Worm (Caenorhabditis elegans): ENCODE data around the gene C06E2.9.

DNA sequence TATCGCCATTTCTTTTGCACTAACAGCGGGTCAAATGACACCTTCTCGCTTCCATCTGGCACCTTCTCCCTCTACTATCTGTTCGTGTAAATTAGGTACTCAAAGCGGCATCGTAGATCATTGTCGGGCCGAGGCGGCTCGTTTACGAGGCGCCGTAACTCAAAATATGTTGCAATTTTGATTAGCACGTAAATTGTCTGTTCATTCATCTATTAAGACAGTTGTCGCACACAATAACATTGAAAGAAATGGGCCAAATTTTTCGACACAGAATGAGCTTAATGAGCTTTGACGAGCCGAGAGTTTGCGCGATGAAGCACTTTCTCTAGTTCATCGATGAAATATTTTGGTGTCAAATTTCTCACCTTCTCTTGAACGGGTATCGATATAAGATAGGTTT lies 41.9 kb downstream of the C06E2.9 start:
- TF ChIP-seq ztf-11 (tag; optimal IDR thresholded peaks at IDR 0.05) (no peak), nhr-28 (tag; optimal IDR thresholded peaks at IDR 0.05) (no peak), fkh-10 (GFP tag; optimal IDR thresholded peaks at IDR 0.05) (no peak), arid-1 (GFP tag; conservative IDR thresholded peaks at IDR 0.05) (no peak), gei-8 (GFP tag; optimal IDR thresholded peaks at IDR 0.05) (no peak), R02D3.7 (tag; optimal IDR thresholded peaks at IDR 0.05) (no peak), hmg-1.1 (GFP tag; IDR thresholded peaks at IDR 0.05) (no peak), unc-39 (tag; optimal IDR thresholded peaks at IDR 0.05) (no peak), ama-1 (optimal IDR thresholded peaks at IDR 0.05) (no peak)
